Worm (Caenorhabditis elegans): Measurements from ENCODE around the gene F31D4.8.
A peak's percentile ranks its signal among the peaks of the same experiment; 100 is the strongest.

The F31D4.8 gene

ce11 chrV:20891871-20892270 lies 23.6 kb upstream of the F31D4.8 start:
- no peak for TF ChIP-seq ZK546.5 (tag; optimal IDR thresholded peaks at IDR 0.05)
- TF ChIP-seq nhr-237 (tag; optimal IDR thresholded peaks at IDR 0.05) = no peak
- TF ChIP-seq peb-1 (tag; optimal IDR thresholded peaks at IDR 0.05) = no peak
- TF ChIP-seq alr-1 (tag; optimal IDR thresholded peaks at IDR 0.05) = no peak
- no peak for TF ChIP-seq gmeb-1 (tag; optimal IDR thresholded peaks at IDR 0.05)
- no peak for TF ChIP-seq ceh-16 (tag; optimal IDR thresholded peaks at IDR 0.05)
- no peak for TF ChIP-seq lsy-2 (tag; optimal IDR thresholded peaks at IDR 0.05)
- no peak for TF ChIP-seq unc-39 (tag; optimal IDR thresholded peaks at IDR 0.05)

DNA sequence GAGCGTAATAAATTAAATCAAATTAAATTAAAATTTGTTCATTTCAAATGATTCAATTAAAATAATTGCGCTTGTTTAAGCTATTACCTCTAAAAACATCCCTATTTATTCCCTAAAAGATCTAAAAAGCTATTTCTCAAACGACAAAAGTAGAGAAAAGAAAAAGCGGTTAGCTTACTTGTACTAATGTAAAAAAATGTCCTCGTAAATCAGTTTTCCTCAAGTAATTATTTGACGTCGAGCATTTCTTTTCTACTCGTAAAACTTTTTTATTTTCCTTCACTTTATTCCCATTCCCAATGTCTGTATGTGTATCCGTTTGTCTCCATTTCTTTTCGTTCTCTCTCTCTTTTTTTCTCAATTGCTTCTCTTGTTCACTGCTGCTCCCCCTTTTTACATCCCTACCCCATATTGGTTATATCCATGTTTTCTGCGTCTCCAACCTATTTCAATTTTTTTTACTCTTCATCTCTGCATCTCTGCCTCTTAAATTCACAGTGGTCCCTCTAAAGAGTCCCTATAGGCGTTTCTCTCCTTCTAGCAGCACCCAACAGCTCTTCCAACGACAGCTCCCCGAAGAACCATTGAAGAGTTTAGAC lies 10.9 kb upstream of the F31D4.8 start, which contains the start of gene unc-80:
TSS of gene unc-80 (plus strand) at position 533 of the 599 bp plus-strand sequence.
- TF ChIP-seq unc-55 (GFP tag; optimal IDR thresholded peaks at IDR 0.05) (peak; percentile 91), sem-4 (tag; optimal IDR thresholded peaks at IDR 0.05) (peak; percentile 13), unc-39 (tag; optimal IDR thresholded peaks at IDR 0.05) (no peak), Y55F3AM.14 (GFP tag; optimal IDR thresholded peaks at IDR 0.05) (no peak), mbf-1 (tag; optimal IDR thresholded peaks at IDR 0.05) (no peak), nhr-10 (tag; optimal IDR thresholded peaks at IDR 0.05) (no peak), elt-3 (tag; optimal IDR thresholded peaks at IDR 0.05) (no peak), lsy-2 (tag; optimal IDR thresholded peaks at IDR 0.05) (peak; percentile 30 to 68), nhr-6 (tag; optimal IDR thresholded peaks at IDR 0.05) (peak; percentile 37), ztf-1 (GFP tag; conservative IDR thresholded peaks at IDR 0.05) (no peak), aly-2 (tag; optimal IDR thresholded peaks at IDR 0.05) (no peak), ztf-11 (tag; optimal IDR thresholded peaks at IDR 0.05) (no peak), sma-3 (GFP tag; optimal IDR thresholded peaks at IDR 0.05) (no peak), nhr-25 (tag; optimal IDR thresholded peaks at IDR 0.05) (no peak), unc-62 (GFP tag; optimal IDR thresholded peaks at IDR 0.05) (no peak), nhr-237 (tag; optimal IDR thresholded peaks at IDR 0.05) (no peak), ama-1 (optimal IDR thresholded peaks at IDR 0.05) (no peak), F13H6.1 (tag; optimal IDR thresholded peaks at IDR 0.05) (peak; percentile 42), mab-5 (tag; optimal IDR thresholded peaks at IDR 0.05) (no peak), snpc-4 (tag; optimal IDR thresholded peaks at IDR 0.05) (peak; percentile 27), ceh-16 (tag; optimal IDR thresholded peaks at IDR 0.05) (no peak), lin-13 (GFP tag; optimal IDR thresholded peaks at IDR 0.05) (peak; percentile 36), dmd-4 (tag; optimal IDR thresholded peaks at IDR 0.05) (no peak), ceh-82 (tag; optimal IDR thresholded peaks at IDR 0.05) (no peak), crh-2 (tag; optimal IDR thresholded peaks at IDR 0.05) (peak; percentile 80), alr-1 (tag; optimal IDR thresholded peaks at IDR 0.05) (no peak), nhr-129 (tag; optimal IDR thresholded peaks at IDR 0.05) (peak; percentile 61), nhr-21 (tag; optimal IDR thresholded peaks at IDR 0.05) (no peak), R02D3.7 (tag; optimal IDR thresholded peaks at IDR 0.05) (no peak), egl-27 (tag; optimal IDR thresholded peaks at IDR 0.05) (peak; percentile 44), ztf-4 (tag; optimal IDR thresholded peaks at IDR 0.05) (no peak), lin-39 (tag; optimal IDR thresholded peaks at IDR 0.05) (no peak), nhr-23 (tag; optimal IDR thresholded peaks at IDR 0.05) (no peak), sma-9 (GFP tag; optimal IDR thresholded peaks at IDR 0.05) (peak; percentile 62), sma-9 (tag; optimal IDR thresholded peaks at IDR 0.05) (no peak), nhr-77 (tag; optimal IDR thresholded peaks at IDR 0.05) (no peak), skn-1 (tag; optimal IDR thresholded peaks at IDR 0.05) (no peak), C34F6.9 (tag; optimal IDR thresholded peaks at IDR 0.05) (peak; percentile 82), mdl-1 (tag; optimal IDR thresholded peaks at IDR 0.05) (no peak), peb-1 (tag; optimal IDR thresholded peaks at IDR 0.05) (no peak), nhr-12 (tag; optimal IDR thresholded peaks at IDR 0.05) (no peak), fos-1 (tag; optimal IDR thresholded peaks at IDR 0.05) (no peak), gmeb-1 (tag; optimal IDR thresholded peaks at IDR 0.05) (no peak), zag-1 (tag; optimal IDR thresholded peaks at IDR 0.05) (peak; percentile 83)

Measured in whole organism, L2 larva.